Worm (Caenorhabditis elegans): ENCODE measurements around the gene F54H12.10.

ce11 chrIII:7946968-7947491 is 11.7 kb downstream of the F54H12.10 start, which contains the start of gene gsto-1:
- TF ChIP-seq hnd-1 (tag; optimal IDR thresholded peaks at IDR 0.05), result no peak
- no peak for TF ChIP-seq ama-1 (optimal IDR thresholded peaks at IDR 0.05)
- TF ChIP-seq ets-7 (tag; optimal IDR thresholded peaks at IDR 0.05), result no peak
- no peak for TF ChIP-seq B0310.2 (tag; optimal IDR thresholded peaks at IDR 0.05)
- TF ChIP-seq hmbx-1 (tag; optimal IDR thresholded peaks at IDR 0.05), result no peak
- no peak for TF ChIP-seq scrt-1 (GFP tag; IDR thresholded peaks at IDR 0.05)
- TF ChIP-seq tra-4 (tag; optimal IDR thresholded peaks at IDR 0.05), result no peak
- TF ChIP-seq tbx-11 (GFP tag; IDR thresholded peaks at IDR 0.05), result no peak
- TF ChIP-seq hmg-4 (GFP tag; optimal IDR thresholded peaks at IDR 0.05), result no peak
- TF ChIP-seq tbx-37 (GFP tag; conservative IDR thresholded peaks at IDR 0.05), result no peak
- TF ChIP-seq pes-1 (GFP tag; IDR thresholded peaks at IDR 0.05), result no peak
